Worm (Caenorhabditis elegans): Measurements from ENCODE around the gene scl-10.

Gene scl-10

DNA sequence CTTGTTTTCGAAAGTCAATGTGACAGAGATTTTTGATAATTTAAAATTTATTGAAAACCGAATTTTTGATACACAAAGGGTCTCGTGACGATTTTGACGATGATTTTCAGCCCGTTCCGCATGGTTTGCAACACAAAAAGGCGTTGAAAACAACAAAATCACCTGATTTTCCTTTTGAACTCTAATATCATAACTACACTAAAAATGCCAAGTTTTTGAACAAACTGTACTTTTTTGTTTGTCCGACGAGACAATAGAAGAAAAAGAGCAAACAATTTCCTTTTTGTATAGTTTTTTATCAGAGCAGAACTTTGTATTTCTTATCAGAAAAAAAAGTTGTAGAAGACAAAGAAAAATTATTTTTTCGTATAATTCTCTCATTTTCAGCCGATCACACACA is 16.1 kb upstream of the scl-10 start:
- peak; percentile 19 for TF ChIP-seq nhr-129 (tag; optimal IDR thresholded peaks at IDR 0.05)
- TF ChIP-seq egl-27 (tag; optimal IDR thresholded peaks at IDR 0.05), result no peak

DNA sequence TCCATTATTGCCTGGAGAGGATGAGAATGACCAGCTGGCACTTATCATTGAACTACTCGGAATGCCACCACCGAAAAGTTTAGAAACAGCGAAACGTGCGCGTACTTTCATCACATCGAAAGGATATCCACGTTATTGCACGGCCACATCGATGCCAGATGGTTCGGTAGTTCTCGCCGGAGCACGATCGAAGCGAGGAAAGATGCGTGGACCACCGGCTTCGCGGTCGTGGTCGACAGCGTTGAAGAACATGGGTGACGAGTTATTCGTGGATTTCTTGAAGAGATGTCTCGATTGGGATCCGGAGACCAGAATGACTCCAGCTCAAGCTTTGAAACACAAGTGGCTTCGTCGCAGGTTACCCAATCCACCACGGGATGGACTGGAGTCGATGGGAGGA is 14.7 kb upstream of the scl-10 start:
- no peak for TF ChIP-seq nhr-237 (tag; optimal IDR thresholded peaks at IDR 0.05)
- TF ChIP-seq ztf-1 (GFP tag; conservative IDR thresholded peaks at IDR 0.05), result no peak
- no peak for TF ChIP-seq elt-3 (tag; optimal IDR thresholded peaks at IDR 0.05)
- no peak for TF ChIP-seq nhr-11 (tag; optimal IDR thresholded peaks at IDR 0.05)
- TF ChIP-seq nhr-12 (tag; optimal IDR thresholded peaks at IDR 0.05), result no peak
- no peak for TF ChIP-seq mbf-1 (tag; optimal IDR thresholded peaks at IDR 0.05)

DNA sequence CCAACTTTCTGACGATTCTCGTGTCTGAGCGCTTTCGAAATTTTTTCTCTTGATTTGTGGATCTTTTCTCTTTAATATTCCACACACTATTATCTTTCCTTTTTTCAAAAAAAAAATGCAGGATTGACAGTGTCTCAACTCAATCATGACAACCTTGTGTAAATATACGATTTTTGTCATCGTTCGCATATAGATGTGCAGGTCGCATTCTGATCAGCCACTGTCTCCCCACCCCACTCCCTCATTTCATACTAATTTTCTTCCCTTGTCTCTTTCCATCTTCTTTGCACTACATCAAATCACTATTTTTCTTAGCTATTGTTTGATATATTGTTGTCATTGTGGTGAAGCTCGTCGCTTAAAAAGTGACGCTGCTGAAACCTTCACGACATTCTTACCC is 13.0 kb upstream of the scl-10 start:
- TF ChIP-seq nhr-25 (tag; optimal IDR thresholded peaks at IDR 0.05) (peak; percentile 18), ztf-4 (tag; optimal IDR thresholded peaks at IDR 0.05) (no peak), lin-39 (tag; optimal IDR thresholded peaks at IDR 0.05) (no peak), ama-1 (optimal IDR thresholded peaks at IDR 0.05) (no peak), aly-2 (tag; optimal IDR thresholded peaks at IDR 0.05) (no peak), elt-3 (tag; optimal IDR thresholded peaks at IDR 0.05) (no peak), elt-1 (tag; optimal IDR thresholded peaks at IDR 0.05) (no peak), blmp-1 (tag; optimal IDR thresholded peaks at IDR 0.05; ENCODE audit: insufficient read depth) (no peak)

- TF ChIP-seq nhr-6 (tag; optimal IDR thresholded peaks at IDR 0.05) (no peak), dmd-4 (tag; optimal IDR thresholded peaks at IDR 0.05) (no peak), sma-3 (GFP tag; optimal IDR thresholded peaks at IDR 0.05) (no peak), C34F6.9 (tag; optimal IDR thresholded peaks at IDR 0.05) (no peak), ZK546.5 (tag; optimal IDR thresholded peaks at IDR 0.05) (no peak), nhr-21 (tag; optimal IDR thresholded peaks at IDR 0.05) (no peak), skn-1 (tag; optimal IDR thresholded peaks at IDR 0.05) (no peak), sem-4 (tag; optimal IDR thresholded peaks at IDR 0.05) (no peak), mdl-1 (tag; optimal IDR thresholded peaks at IDR 0.05) (no peak)
Measured at ce11 chrIV:13036835-13037234, 11.4 kb upstream of the scl-10 start.

DNA sequence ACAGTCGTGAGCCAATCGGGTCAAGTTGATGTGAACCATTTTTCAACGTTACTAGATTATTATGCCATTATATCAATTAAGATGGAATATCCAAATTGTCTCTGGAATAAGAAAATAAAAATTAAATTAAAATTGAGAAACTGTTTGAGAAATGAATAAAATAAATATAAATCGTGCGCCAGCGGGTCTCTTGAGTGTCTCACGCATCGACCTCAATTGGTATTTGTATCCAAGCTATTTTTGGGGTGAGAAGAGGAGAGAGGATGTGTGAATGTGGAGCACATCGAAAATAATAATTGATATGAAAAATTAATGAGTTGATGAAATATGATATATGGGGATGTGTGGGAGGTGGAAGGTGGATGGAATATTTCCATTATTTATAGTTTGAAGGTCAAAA is 9.4 kb upstream of the scl-10 start, which contains the start of gene F49E11.2:
TSS of gene F49E11.2 (minus strand) at position 101 of the 400 bp plus-strand sequence.
- TF ChIP-seq sma-3 (GFP tag; optimal IDR thresholded peaks at IDR 0.05) (no peak), crh-2 (tag; optimal IDR thresholded peaks at IDR 0.05) (no peak), mbf-1 (tag; optimal IDR thresholded peaks at IDR 0.05) (no peak), ceh-82 (tag; optimal IDR thresholded peaks at IDR 0.05) (no peak), sem-4 (tag; optimal IDR thresholded peaks at IDR 0.05) (no peak), egl-27 (tag; optimal IDR thresholded peaks at IDR 0.05) (no peak), mab-5 (tag; optimal IDR thresholded peaks at IDR 0.05) (no peak), Y55F3AM.14 (GFP tag; optimal IDR thresholded peaks at IDR 0.05) (no peak), aly-2 (tag; optimal IDR thresholded peaks at IDR 0.05) (no peak), zag-1 (tag; optimal IDR thresholded peaks at IDR 0.05) (no peak), nhr-129 (tag; optimal IDR thresholded peaks at IDR 0.05) (no peak), nhr-11 (tag; optimal IDR thresholded peaks at IDR 0.05) (no peak), unc-39 (tag; optimal IDR thresholded peaks at IDR 0.05) (no peak), lin-13 (GFP tag; optimal IDR thresholded peaks at IDR 0.05) (no peak), ZK546.5 (tag; optimal IDR thresholded peaks at IDR 0.05) (no peak), nhr-12 (tag; optimal IDR thresholded peaks at IDR 0.05) (no peak), nhr-10 (tag; optimal IDR thresholded peaks at IDR 0.05) (no peak)

- TF ChIP-seq nhr-23 (tag; optimal IDR thresholded peaks at IDR 0.05), result no peak
- TF ChIP-seq ztf-11 (tag; optimal IDR thresholded peaks at IDR 0.05), result no peak
- TF ChIP-seq nhr-10 (tag; optimal IDR thresholded peaks at IDR 0.05), result no peak
- no peak for TF ChIP-seq lsy-2 (tag; optimal IDR thresholded peaks at IDR 0.05)
- TF ChIP-seq ztf-1 (GFP tag; conservative IDR thresholded peaks at IDR 0.05), result no peak
- TF ChIP-seq egl-27 (tag; optimal IDR thresholded peaks at IDR 0.05), result no peak
- no peak for TF ChIP-seq ZK546.5 (tag; optimal IDR thresholded peaks at IDR 0.05)
- TF ChIP-seq sma-9 (GFP tag; optimal IDR thresholded peaks at IDR 0.05), result no peak
- TF ChIP-seq sma-9 (tag; optimal IDR thresholded peaks at IDR 0.05), result no peak
Measured at ce11 chrIV:13041486-13041885, 6.8 kb upstream of the scl-10 start.

All from whole organism, L2 larva.